Worm (Caenorhabditis elegans) whole organism, L3 larva: ENCODE data around the gene K03H1.9.

ENCODE experiments used
- ZK546.5 ChIP-seq: sonication (generic microtip); optimal IDR thresholded peaks from 2 replicates; lab custom pipeline; 2017; ENCODE audit warnings: missing biosample characterization, missing genetic modification characterization
- nhr-11 ChIP-seq: fragments of 150-350 bp; optimal IDR thresholded peaks from 2 replicates; lab custom pipeline; 2014; ENCODE audit warnings: missing biosample characterization, missing genetic modification characterization
- snpc-4 ChIP-seq: fragments of 150-350 bp; optimal IDR thresholded peaks from 2 replicates; lab custom pipeline; 2014; ENCODE audit warnings: missing biosample characterization, missing genetic modification characterization
- unc-39 ChIP-seq: sonication (generic microtip); optimal IDR thresholded peaks from 4 replicates; lab custom pipeline; 2017; ENCODE audit warnings: missing biosample characterization, missing genetic modification characterization

DNA sequence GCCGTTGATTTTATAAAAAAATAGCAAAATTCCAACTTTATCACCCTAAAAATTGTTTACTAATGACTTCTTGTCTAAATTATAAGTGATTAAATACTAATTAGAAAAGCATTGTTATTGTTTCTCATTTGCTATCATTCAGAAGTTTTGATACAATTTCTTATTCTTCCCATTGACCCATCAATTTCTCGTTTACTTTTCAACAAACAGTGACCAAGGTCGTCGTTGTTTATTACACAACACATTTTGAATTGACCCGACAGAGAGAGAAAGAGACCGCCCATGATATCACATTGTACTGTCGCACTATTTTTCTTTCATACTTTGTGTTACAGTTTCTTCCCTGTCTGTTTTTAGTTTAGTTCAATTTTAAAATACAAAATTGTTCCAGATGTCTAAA is 13.9 kb downstream of the K03H1.9 start, which contains the start of gene ttr-2:
- TF ChIP-seq nhr-11 (tag; lab: Kevin White, UChicago) (no peak), unc-39 (tag; lab: Kevin White, UChicago) (no peak), ZK546.5 (tag; lab: Kevin White, UChicago) (no peak), snpc-4 (no peak)
